Fruit fly (Drosophila melanogaster): ENCODE results near the gene CG4098.

CG4098 gene

DNA sequence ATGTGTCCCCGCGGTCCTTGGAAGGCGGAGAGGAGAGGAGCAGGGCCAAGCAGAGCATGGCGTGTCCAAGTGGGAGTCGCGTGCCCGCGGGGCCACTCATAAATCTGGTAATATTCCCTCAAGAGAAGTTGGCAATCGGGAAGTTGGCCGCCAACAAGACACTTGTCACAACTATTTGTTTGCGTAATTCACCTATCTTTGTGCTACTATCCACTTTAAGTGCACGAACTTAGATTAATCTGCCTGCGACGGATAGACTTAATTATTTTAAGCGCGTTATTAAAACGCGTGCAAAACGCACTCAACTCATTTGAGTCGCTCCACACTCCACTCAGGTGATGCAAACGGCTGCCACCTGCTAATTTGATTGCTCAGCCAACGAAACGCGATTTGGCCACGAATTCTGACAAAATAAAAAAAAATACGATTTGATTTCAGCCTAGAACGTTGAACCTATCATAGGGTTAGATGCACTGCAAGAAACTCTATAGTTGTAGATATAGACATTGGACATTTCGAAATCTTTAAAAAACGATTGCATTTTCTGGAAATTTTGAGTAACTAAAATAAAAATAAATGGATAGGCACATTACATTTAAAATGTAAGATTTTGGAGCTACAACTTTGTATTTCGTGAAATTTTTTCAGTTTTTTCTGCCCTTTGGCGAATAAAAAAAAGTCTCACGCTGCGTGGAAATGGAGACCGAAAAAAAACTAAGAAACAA, 38.0 kb downstream of the CG4098 start (continued):
- TF ChIP-seq Aef1 (GFP tag; IDR thresholded peaks at IDR 0.05): peak; percentile 47; the same call in 2 of the 3 replicates
- TF ChIP-seq CG7372 (GFP tag; IDR thresholded peaks at IDR 0.05): peak; percentile 56; the same call in 1 of the 2 replicates
- TF ChIP-seq toy (GFP tag; IDR thresholded peaks at IDR 0.05): no peak
- TF ChIP-seq Ada2b (GFP tag; IDR thresholded peaks at IDR 0.05): peak; percentile 48
- TF ChIP-seq crol (GFP tag; IDR thresholded peaks at IDR 0.05): no peak
- TF ChIP-seq E2f2 (GFP tag; IDR thresholded peaks at IDR 0.05): peak; percentile 43
- TF ChIP-seq CG3407 (GFP tag; optimal IDR thresholded peaks at IDR 0.05): no peak
- TF ChIP-seq tio (GFP tag; optimal IDR thresholded peaks at IDR 0.05): peak; percentile 35
- TF ChIP-seq CG7745 (tag; optimal IDR thresholded peaks at IDR 0.05): no peak
- TF ChIP-seq CG11456 (GFP tag; IDR thresholded peaks at IDR 0.05): 0 out of 3 replicates have a peak, but pooled peaks have one; percentile 39
- no peak for TF ChIP-seq CG8290 (GFP tag; optimal IDR thresholded peaks at IDR 0.05)
- TF ChIP-seq CG8290 (tag; optimal IDR thresholded peaks at IDR 0.05): no peak
- TF ChIP-seq CG8359 (GFP tag; optimal IDR thresholded peaks at IDR 0.05; ENCODE audit: borderline replicate concordance): peak; percentile 93
- no peak for TF ChIP-seq disco-r (GFP tag; optimal IDR thresholded peaks at IDR 0.05)
- TF ChIP-seq CG14667 (GFP tag; IDR thresholded peaks at IDR 0.05): peak; percentile 62
- TF ChIP-seq CG17829 (tag; optimal IDR thresholded peaks at IDR 0.05): peak; percentile 27
- no peak for TF ChIP-seq Scr (GFP tag; IDR thresholded peaks at IDR 0.05; ENCODE audit: partially characterized antibody)
- no peak for TF ChIP-seq CG12769 (tag; optimal IDR thresholded peaks at IDR 0.05)
- no peak for TF ChIP-seq mirr (GFP tag; optimal IDR thresholded peaks at IDR 0.05)
- TF ChIP-seq CG10274 (GFP tag; optimal IDR thresholded peaks at IDR 0.05): no peak
- no peak for TF ChIP-seq CG14965 (GFP tag; optimal IDR thresholded peaks at IDR 0.05; ENCODE audit: borderline replicate concordance)
- TF ChIP-seq Ets65A (GFP tag): peak; percentile 22
- TF ChIP-seq Elba2 (GFP tag; optimal IDR thresholded peaks at IDR 0.05): no peak
- no peak for TF ChIP-seq p53 (GFP tag; optimal IDR thresholded peaks at IDR 0.05)
- TF ChIP-seq Spps (tag; optimal IDR thresholded peaks at IDR 0.05): no peak
- no peak for TF ChIP-seq hbn (GFP tag; IDR thresholded peaks at IDR 0.05; ENCODE audit: partially characterized antibody)
- no peak for TF ChIP-seq Dll (GFP tag; IDR thresholded peaks at IDR 0.05; ENCODE audit: partially characterized antibody)
- TF ChIP-seq CG12659 (GFP tag; optimal IDR thresholded peaks at IDR 0.05): peak; percentile 53
- TF ChIP-seq B-H1 (GFP tag; IDR thresholded peaks at IDR 0.05): no peak; the same call in 2 of the 3 replicates
- TF ChIP-seq CG14710 (tag; optimal IDR thresholded peaks at IDR 0.05): peak; percentile 8
- TF ChIP-seq dati (GFP tag; IDR thresholded peaks at IDR 0.05): no peak
- TF ChIP-seq Dfd (GFP tag; optimal IDR thresholded peaks at IDR 0.05): no peak
- TF ChIP-seq CG15269 (tag; optimal IDR thresholded peaks at IDR 0.05): peak; percentile 72
- no peak for TF ChIP-seq CG18011 (GFP tag; optimal IDR thresholded peaks at IDR 0.05)
- no peak for TF ChIP-seq CG8281 (tag; optimal IDR thresholded peaks at IDR 0.05)
- TF ChIP-seq sima (GFP tag; optimal IDR thresholded peaks at IDR 0.05): no peak
- no peak for TF ChIP-seq sr (GFP tag; IDR thresholded peaks at IDR 0.05)
- TF ChIP-seq ab (GFP tag; optimal IDR thresholded peaks at IDR 0.05): no peak
- 0 out of 2 replicates have a peak, but pooled peaks have one; percentile 30 for TF ChIP-seq rib (GFP tag; IDR thresholded peaks at IDR 0.05)
- TF ChIP-seq mam (GFP tag; optimal IDR thresholded peaks at IDR 0.05): peak; percentile 50
- no peak for TF ChIP-seq CG6254 (GFP tag; optimal IDR thresholded peaks at IDR 0.05)
- no peak for TF ChIP-seq Sox102F (GFP tag; optimal IDR thresholded peaks at IDR 0.05)
- no peak for TF ChIP-seq CG1529 (GFP tag; optimal IDR thresholded peaks at IDR 0.05)
- peak; percentile 62 for TF ChIP-seq CG2889 (GFP tag; IDR thresholded peaks at IDR 0.05)
- TF ChIP-seq caup (GFP tag; optimal IDR thresholded peaks at IDR 0.05; ENCODE audit: severe bottlenecking): peak; percentile 45
- TF ChIP-seq Adf1 (GFP tag; IDR thresholded peaks at IDR 0.05): peak; percentile 33; the same call in 1 of the 2 replicates
- TF ChIP-seq sens (GFP tag): peak; percentile 87
- peak; percentile 67 for TF ChIP-seq Fer3 (tag; optimal IDR thresholded peaks at IDR 0.05)
- TF ChIP-seq Mes4 (GFP tag; optimal IDR thresholded peaks at IDR 0.05): no peak
- TF ChIP-seq CG2116 (GFP tag; optimal IDR thresholded peaks at IDR 0.05): no peak
